Fruit fly (Drosophila melanogaster) whole organism, embryonic: ENCODE data around the gene CG10055.

Experiments
- Bteb2 ChIP-seq: fragments of 200-800 bp; sonication (Bioruptor generic); optimal IDR thresholded peaks from 2 replicates; lab custom pipeline; 2016; ENCODE audit warnings: missing biosample characterization, missing genetic modification characterization
- CG1024 ChIP-seq: fragments of 200-800 bp; sonication (Bioruptor generic); IDR thresholded peaks from 2 replicates; pipeline ENCODE4 v1.3.6; 2022; ENCODE audit warnings: missing biosample characterization, missing genetic modification characterization
- CG10274 ChIP-seq: fragments of 200-800 bp; sonication (Bioruptor generic); optimal IDR thresholded peaks from 3 replicates; lab custom pipeline; 2017; ENCODE audit warnings: missing biosample characterization, mild to moderate bottlenecking, missing genetic modification characterization
- CG10979 ChIP-seq: fragments of 200-800 bp; sonication (Bioruptor generic); optimal IDR thresholded peaks from 2 replicates; lab custom pipeline; 2018; ENCODE audit warnings: missing biosample characterization, mild to moderate bottlenecking, missing genetic modification characterization, moderate library complexity
- CG12071 ChIP-seq: fragments of 200-800 bp; sonication (Bioruptor generic); optimal IDR thresholded peaks from 3 replicates; lab custom pipeline; 2018; ENCODE audit warnings: missing biosample characterization, mild to moderate bottlenecking, missing genetic modification characterization
- CG12769 ChIP-seq: fragments of 200-800 bp; sonication (Bioruptor generic); optimal IDR thresholded peaks from 2 replicates; lab custom pipeline; 2019; ENCODE audit warnings: missing biosample characterization, mild to moderate bottlenecking, missing genetic modification characterization, moderate library complexity
- CG14014 ChIP-seq: fragments of 200-800 bp; sonication (Bioruptor generic); IDR thresholded peaks from 2 replicates; pipeline ENCODE4 v1.3.6; 2022; ENCODE audit warnings: missing biosample characterization, missing genetic modification characterization
- CG1529 ChIP-seq: fragments of 200-800 bp; sonication (Bioruptor generic); optimal IDR thresholded peaks from 3 replicates; lab custom pipeline; 2018; ENCODE audit warnings: missing biosample characterization, missing genetic modification characterization
- CG16779 ChIP-seq: fragments of 200-800 bp; sonication (Bioruptor generic); IDR thresholded peaks from 2 replicates; pipeline ENCODE4 v1.3.6; 2022; ENCODE audit warnings: missing biosample characterization, missing genetic modification characterization
- CG17385 ChIP-seq: fragments of 200-800 bp; sonication (Bioruptor generic); optimal IDR thresholded peaks from 3 replicates; lab custom pipeline; 2018; ENCODE audit warnings: missing biosample characterization, mild to moderate bottlenecking, missing genetic modification characterization
- CG18476 ChIP-seq: fragments of 200-800 bp; sonication (Bioruptor generic); optimal IDR thresholded peaks from 2 replicates; lab custom pipeline; 2016; ENCODE audit warnings: missing biosample characterization, mild to moderate bottlenecking, missing genetic modification characterization
- CG2712 ChIP-seq: fragments of 200-800 bp; optimal IDR thresholded peaks from 3 replicates; lab custom pipeline; 2019; ENCODE audit warnings: missing biosample characterization, mild to moderate bottlenecking, missing genetic modification characterization, moderate library complexity
- CG31441 ChIP-seq: fragments of 200-800 bp; sonication (Bioruptor generic); IDR thresholded peaks from 2 replicates; pipeline ENCODE4 v1.3.6; 2022; ENCODE audit warnings: missing biosample characterization, missing genetic modification characterization
- CG3407 ChIP-seq: fragments of 200-800 bp; sonication (Bioruptor generic); optimal IDR thresholded peaks from 2 replicates; lab custom pipeline; 2018; ENCODE audit warnings: missing biosample characterization, mild to moderate bottlenecking, missing genetic modification characterization
- CG4820 ChIP-seq: fragments of 200-800 bp; sonication (Bioruptor generic); optimal IDR thresholded peaks from 3 replicates; lab custom pipeline; 2016; ENCODE audit warnings: missing biosample characterization, missing genetic modification characterization
- CG6272 ChIP-seq: fragments of 200-800 bp; sonication (Bioruptor generic); IDR thresholded peaks from 2 replicates; pipeline ENCODE4 v1.3.6; 2022; ENCODE audit warnings: missing biosample characterization, missing genetic modification characterization
- CG6813 ChIP-seq: fragments of 200-800 bp; sonication (Bioruptor generic); optimal IDR thresholded peaks from 2 replicates; lab custom pipeline; 2017; ENCODE audit warnings: missing biosample characterization, missing genetic modification characterization, mild to moderate bottlenecking, moderate library complexity, missing genetic modification reagents
- CG7372 ChIP-seq: fragments of 200-800 bp; sonication (Bioruptor generic); IDR thresholded peaks from 2 replicates; pipeline ENCODE4 v1.3.6; 2022; ENCODE audit warnings: missing biosample characterization, missing genetic modification characterization
- CG7928 ChIP-seq: fragments of 200-800 bp; sonication (Bioruptor generic); optimal IDR thresholded peaks from 2 replicates; lab custom pipeline; 2017; ENCODE audit warnings: missing biosample characterization, mild to moderate bottlenecking, missing genetic modification characterization
- CG9932 ChIP-seq: fragments of 200-800 bp; sonication (Bioruptor generic); IDR thresholded peaks from 2 replicates; pipeline ENCODE4 v1.3.6; 2022; ENCODE audit warnings: missing biosample characterization, missing genetic modification characterization
- CTCF ChIP-seq: fragments of 200-800 bp; sonication (Bioruptor generic); optimal IDR thresholded peaks from 2 replicates; lab custom pipeline; 2017; ENCODE audit warnings: missing biosample characterization, mild to moderate bottlenecking, missing genetic modification characterization, moderate library complexity
- Dip3 ChIP-seq: fragments of 200-800 bp; sonication (Bioruptor generic); optimal IDR thresholded peaks from 3 replicates; lab custom pipeline; 2016; ENCODE audit warnings: missing biosample characterization, missing genetic modification characterization
- Drgx ChIP-seq: fragments of 200-800 bp; sonication (Bioruptor generic); IDR thresholded peaks from 2 replicates; pipeline ENCODE4 v1.3.6; 2022; ENCODE audit warnings: missing biosample characterization, missing genetic modification characterization
- Ets97D ChIP-seq: fragments of 200-800 bp; sonication (Bioruptor generic); optimal IDR thresholded peaks from 3 replicates; lab custom pipeline; 2016; ENCODE audit warnings: missing biosample characterization, missing genetic modification characterization
- Hr39 ChIP-seq: fragments of >200 bp; optimal IDR thresholded peaks from 2 replicates; lab custom pipeline; 2017
- Kr ChIP-seq: fragments of 200-800 bp; sonication (Bioruptor generic); optimal IDR thresholded peaks from 2 replicates; lab custom pipeline; 2017; ENCODE audit warnings: missing biosample characterization, mild to moderate bottlenecking, missing genetic modification characterization
- MBD-R2 ChIP-seq: fragments of 200-800 bp; sonication (Bioruptor generic); IDR thresholded peaks from 2 replicates; pipeline ENCODE4 v1.3.6; 2022; ENCODE audit warnings: missing biosample characterization, missing genetic modification characterization
- MESR4 ChIP-seq: fragments of 200-800 bp; sonication (Bioruptor generic); optimal IDR thresholded peaks from 2 replicates; lab custom pipeline; 2018; ENCODE audit warnings: missing biosample characterization, mild to moderate bottlenecking, missing genetic modification characterization, moderate library complexity
- Med ChIP-seq: fragments of 200-800 bp; sonication (Bioruptor generic); peaks from one replicate; lab custom pipeline; 2016; ENCODE audit warnings: missing biosample characterization, missing genetic modification characterization, mild to moderate bottlenecking, inconsistent platforms, moderate library complexity
- Nf-YB ChIP-seq: fragments of 200-800 bp; sonication (Bioruptor generic); optimal IDR thresholded peaks from 3 replicates; lab custom pipeline; 2019; ENCODE audit warnings: missing biosample characterization, mild to moderate bottlenecking, missing genetic modification characterization, moderate library complexity
- Rx ChIP-seq: fragments of 200-800 bp; sonication (Bioruptor generic); IDR thresholded peaks from 2 replicates; pipeline ENCODE4 v1.3.6; 2022; ENCODE audit warnings: missing biosample characterization, missing genetic modification characterization
- Sry-β ChIP-seq: fragments of 200-800 bp; sonication (Bioruptor generic); optimal IDR thresholded peaks from 2 replicates; lab custom pipeline; 2018; ENCODE audit warnings: missing biosample characterization, mild to moderate bottlenecking, missing genetic modification characterization, moderate library complexity
- Sry-δ ChIP-seq: fragments of 200-800 bp; sonication (Bioruptor generic); optimal IDR thresholded peaks from 2 replicates; lab custom pipeline; 2016; ENCODE audit warnings: missing biosample characterization, missing genetic modification characterization
- bcd ChIP-seq: fragments of 200-800 bp; sonication (Bioruptor generic); optimal IDR thresholded peaks from 2 replicates; lab custom pipeline; 2017; ENCODE audit warnings: missing biosample characterization, mild to moderate bottlenecking, missing genetic modification characterization
- bowl ChIP-seq: fragments of 200-800 bp; sonication (Bioruptor generic); IDR thresholded peaks from 2 replicates; pipeline ENCODE4 v1.3.6; 2022; ENCODE audit warnings: missing biosample characterization, missing genetic modification characterization
- caup ChIP-seq: fragments of 200-800 bp; sonication (Bioruptor generic); optimal IDR thresholded peaks from 3 replicates; lab custom pipeline; 2017; ENCODE audit warnings: missing biosample characterization, mild to moderate bottlenecking, missing genetic modification characterization, moderate library complexity; ENCODE audit not compliant: severe bottlenecking
- fd64A ChIP-seq: fragments of 200-800 bp; sonication (Bioruptor generic); optimal IDR thresholded peaks from 3 replicates; lab custom pipeline; 2018; ENCODE audit warnings: missing biosample characterization, mild to moderate bottlenecking, missing genetic modification characterization
- ftz-f1 ChIP-seq: fragments of 200-800 bp; sonication (Bioruptor generic); optimal IDR thresholded peaks from 2 replicates; lab custom pipeline; 2016; ENCODE audit warnings: missing biosample characterization, missing genetic modification characterization
- grn ChIP-seq: fragments of 200-800 bp; sonication (Bioruptor generic); optimal IDR thresholded peaks from 3 replicates; lab custom pipeline; 2017; ENCODE audit warnings: missing biosample characterization, missing genetic modification characterization
- lov ChIP-seq, 2 experiments: fragments of 200-800 bp in 1 of 2; fragments of >200 bp in 1 of 2; sonication (Bioruptor generic) in 1 of 2; IDR thresholded peaks in 1 of 2; optimal IDR thresholded peaks in 1 of 2; 2 replicates in 1 of 2; 3 replicates in 1 of 2; pipeline versions ENCODE4 v1.3.6 to Lab custom; 2017 to 2022; ENCODE audit warnings: missing biosample characterization in 1 of 2, missing genetic modification characterization in 1 of 2
- pnt ChIP-seq: fragments of 200-800 bp; sonication (Bioruptor generic); optimal IDR thresholded peaks from 3 replicates; lab custom pipeline; 2016; ENCODE audit warnings: missing biosample characterization, missing genetic modification characterization
- ranshi ChIP-seq: fragments of 200-800 bp; sonication (Bioruptor generic); IDR thresholded peaks from 2 replicates; pipeline ENCODE4 v1.3.6; 2022; ENCODE audit warnings: missing biosample characterization, missing genetic modification characterization
- shn ChIP-seq: fragments of 200-800 bp; sonication (Bioruptor generic); optimal IDR thresholded peaks from 3 replicates; lab custom pipeline; 2016; ENCODE audit warnings: missing biosample characterization, missing genetic modification characterization
- sna ChIP-seq: fragments of 200-800 bp; sonication (Bioruptor generic); IDR thresholded peaks from 2 replicates; pipeline ENCODE4 v1.3.6; 2022; ENCODE audit warnings: missing biosample characterization, missing genetic modification characterization; ENCODE audit not compliant: partially characterized antibody
- trem ChIP-seq: fragments of 200-800 bp; optimal IDR thresholded peaks from 3 replicates; lab custom pipeline; 2019; ENCODE audit warnings: missing biosample characterization, mild to moderate bottlenecking, missing genetic modification characterization, moderate library complexity
- vfl ChIP-seq: fragments of 200-800 bp; sonication (Bioruptor generic); optimal IDR thresholded peaks from 2 replicates; lab custom pipeline; 2016; ENCODE audit warnings: missing biosample characterization, missing genetic modification characterization

Gene CG10055

DNA sequence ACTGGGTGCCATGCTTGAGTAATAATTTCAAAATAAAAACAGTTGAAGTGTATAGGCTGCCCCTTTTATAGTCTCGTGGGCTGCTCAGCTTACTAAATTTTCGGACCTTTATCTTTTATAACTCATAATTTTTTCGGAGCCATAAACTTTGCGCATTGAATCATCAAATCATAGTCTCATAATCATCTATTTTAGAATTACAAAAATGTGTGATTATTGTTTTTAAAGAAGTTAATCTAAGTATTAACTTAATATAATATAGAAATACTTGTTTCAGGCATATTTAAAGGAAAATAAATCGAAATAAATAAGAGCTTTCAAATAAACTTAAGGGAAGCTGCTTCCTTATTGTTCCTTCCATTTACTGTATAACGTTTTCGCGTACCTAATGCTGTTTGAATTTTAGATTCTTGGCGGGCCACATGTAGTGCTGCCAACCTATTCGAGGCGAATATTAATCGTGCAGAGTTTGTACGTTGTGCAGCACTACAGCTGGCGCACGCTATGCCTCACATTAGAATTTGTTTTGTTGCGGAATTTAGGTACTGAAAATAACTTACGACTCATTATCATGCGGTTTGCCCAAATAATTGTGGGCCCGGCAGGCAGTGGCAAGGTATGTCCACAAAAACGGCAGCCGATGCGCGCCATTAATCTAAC is 42.1 kb downstream of the CG10055 start, which contains the start of the genes CG14610 and CG2656 (continued):
- TF ChIP-seq shn (GFP tag; lab: Kevin White, UChicago) (peak; percentile 82), CG16779 (peak; percentile 50; the same call in 1 of the 2 replicates), sna (peak; percentile 64), MESR4 (GFP tag; lab: Kevin White, UChicago) (peak; percentile 80)

DNA sequence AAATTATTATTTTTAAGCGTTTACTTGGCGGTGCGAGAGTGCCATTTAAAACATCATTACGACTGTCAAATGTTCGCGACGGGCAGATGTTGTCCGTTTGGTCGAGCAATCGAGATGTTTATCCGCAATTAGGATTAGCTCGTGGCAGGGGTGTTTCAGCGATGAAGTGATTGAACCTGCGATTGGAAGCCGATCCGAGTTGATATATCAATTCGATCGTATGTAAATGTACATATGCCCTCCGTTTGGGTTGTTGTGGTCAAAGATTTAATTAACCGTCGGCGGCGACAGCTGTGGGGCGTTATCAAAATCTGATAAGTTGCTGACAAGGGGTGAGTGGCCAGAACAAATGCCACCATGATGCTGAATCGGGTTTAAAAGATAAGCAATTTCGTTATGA is 43.9 kb downstream of the CG10055 start:
- TF ChIP-seq Rx (GFP tag; lab: Robert Waterston, UW) (0 out of 2 replicates have a peak, but pooled peaks have one; percentile 6), CG9932 (no peak), sna (no peak), CG10979 (tag; lab: Kevin White, UChicago) (no peak), grn (peak; percentile 70)
- TF ChIP-seq, all 482 proteins: peak for 2

DNA sequence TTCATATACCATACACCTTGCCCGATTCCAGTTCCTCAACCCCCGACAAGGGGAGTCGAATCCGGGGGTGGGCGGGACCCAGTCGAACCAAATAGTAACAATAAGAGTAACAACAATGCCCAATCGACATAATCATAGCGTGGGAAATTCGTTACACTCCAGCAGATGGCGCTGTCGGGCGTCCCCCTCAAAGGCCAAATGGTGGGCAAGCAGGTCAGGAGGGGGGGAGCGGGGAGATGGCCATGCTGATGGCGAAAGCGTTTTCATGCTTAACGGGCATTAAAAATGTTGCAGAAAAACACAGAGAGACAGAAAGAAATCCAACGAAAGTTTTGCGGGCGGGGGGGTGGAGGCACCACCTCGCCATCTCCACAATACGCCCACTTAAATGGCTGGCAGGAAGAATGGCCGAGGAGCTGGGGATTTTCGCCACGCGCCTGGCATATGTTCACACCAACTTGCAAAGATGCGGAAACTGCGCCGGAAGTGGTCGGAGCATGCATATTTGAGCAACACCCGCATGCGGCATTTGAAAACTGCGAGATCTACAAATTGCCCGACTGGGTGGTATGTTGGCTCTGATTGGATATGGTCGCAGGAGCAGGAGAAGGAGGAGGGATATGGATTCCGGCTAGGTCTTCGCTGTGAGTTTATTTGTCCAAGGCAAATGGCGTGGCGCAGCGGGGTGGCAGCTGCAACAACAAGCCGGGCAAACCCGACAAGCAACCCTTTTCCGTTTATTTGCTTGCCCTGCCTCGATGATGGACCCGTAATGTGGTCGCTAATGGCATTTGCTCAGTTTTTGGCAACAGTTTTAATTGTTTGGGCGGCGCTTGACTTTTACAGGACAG is 47.1 kb downstream of the CG10055 start:
- no peak for TF ChIP-seq caup (GFP tag; lab: Kevin White, UChicago)
- TF ChIP-seq Med (GFP tag; lab: Kevin White, UChicago) = peak; percentile 35
- TF ChIP-seq CTCF = peak; percentile 85
- TF ChIP-seq CG1529 = no peak
- TF ChIP-seq CG10274 (GFP tag; lab: Kevin White, UChicago) = no peak
- no peak for TF ChIP-seq CG7372 (GFP tag; lab: Robert Waterston, UW)
- no peak for TF ChIP-seq CG2712 (tag; lab: Kevin White, UChicago)
- no peak for TF ChIP-seq CG18476
- TF ChIP-seq CG12769 (tag; lab: Kevin White, UChicago) = no peak
- TF ChIP-seq Dip3 = no peak
- TF ChIP-seq Hr39 (lab: Kevin White, UChicago) = peak; percentile 29
- no peak for TF ChIP-seq CG6272 (GFP tag; lab: Robert Waterston, UW)
- TF ChIP-seq Sry-β (GFP tag; lab: Kevin White, UChicago) = no peak
- no peak for TF ChIP-seq CG3407
- no peak for TF ChIP-seq fd64A
- TF ChIP-seq CG17385 (GFP tag; lab: Kevin White, UChicago) = no peak
- TF ChIP-seq CG6813 (GFP tag; lab: Kevin White, UChicago) = no peak
- no peak for TF ChIP-seq ranshi (GFP tag; lab: Robert Waterston, UW)
- TF ChIP-seq Bteb2 (GFP tag; lab: Kevin White, UChicago) = no peak
- peak; percentile 60 for TF ChIP-seq Kr (GFP tag; lab: Kevin White, UChicago)
- TF ChIP-seq CG31441 (GFP tag; lab: Robert Waterston, UW) = no peak
- no peak for TF ChIP-seq trem (tag; lab: Kevin White, UChicago)
- no peak for TF ChIP-seq CG12071
- no peak for TF ChIP-seq bowl
- no peak for TF ChIP-seq Drgx (GFP tag; lab: Robert Waterston, UW)
- no peak for TF ChIP-seq Sry-δ (GFP tag; lab: Kevin White, UChicago)
- TF ChIP-seq bcd (GFP tag; lab: Kevin White, UChicago) = no peak
- TF ChIP-seq CG7928 (GFP tag; lab: Kevin White, UChicago) = no peak
- TF ChIP-seq CG4820 (GFP tag; lab: Kevin White, UChicago) = no peak
- no peak for TF ChIP-seq lov (optimal IDR thresholded peaks at IDR 0.05; lab: Kevin White, UChicago)
- 0 out of 3 replicates have a peak, but pooled peaks have one; percentile 12 for TF ChIP-seq lov (GFP tag; IDR thresholded peaks at IDR 0.05; lab: Robert Waterston, UW)
- no peak for TF ChIP-seq CG1024 (GFP tag; lab: Robert Waterston, UW)
- no peak for TF ChIP-seq vfl
- TF ChIP-seq ftz-f1 (GFP tag; lab: Kevin White, UChicago) = no peak
- TF ChIP-seq Ets97D (GFP tag; lab: Kevin White, UChicago) = no peak
- TF ChIP-seq pnt (GFP tag; lab: Kevin White, UChicago) = no peak
- no peak for TF ChIP-seq MBD-R2 (GFP tag; lab: Robert Waterston, UW)
- peak; percentile 87 for TF ChIP-seq Nf-YB (GFP tag; lab: Kevin White, UChicago)
- no peak for TF ChIP-seq CG14014 (GFP tag; lab: Robert Waterston, UW)
